Worm (Caenorhabditis elegans): ENCODE measurements around the gene R02C2.1.

Gene R02C2.1

DNA sequence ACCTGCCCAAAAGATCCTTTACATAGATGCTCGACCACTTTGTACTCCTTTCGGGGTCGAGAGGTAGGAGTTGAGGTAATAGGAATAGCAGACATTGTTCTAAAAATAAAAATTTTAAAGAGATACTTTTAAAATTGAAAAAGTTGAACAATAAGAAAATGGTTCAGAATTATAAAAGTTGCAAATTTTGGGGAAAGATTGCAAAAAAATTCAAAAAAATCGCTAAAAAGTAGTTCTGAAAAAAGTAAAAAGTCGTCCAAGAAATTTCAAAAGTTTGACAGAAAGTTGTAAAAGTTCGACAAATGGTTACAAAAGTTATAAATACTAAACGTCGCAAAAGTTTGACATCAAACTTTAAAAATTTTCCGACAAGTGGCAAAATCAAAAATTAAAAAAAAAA is at the start of gene R02C2.1:
Gene R02C2.1 (minus strand): TSS at position 101 of the 400 bp plus-strand sequence.
- TF ChIP-seq ceh-16 (tag; optimal IDR thresholded peaks at IDR 0.05) (no peak), elt-2 (tag; optimal IDR thresholded peaks at IDR 0.05) (no peak), daf-12 (tag; optimal IDR thresholded peaks at IDR 0.05) (no peak), pqm-1 (tag; optimal IDR thresholded peaks at IDR 0.05) (no peak), ama-1 (optimal IDR thresholded peaks at IDR 0.05) (no peak), hmg-11 (tag; optimal IDR thresholded peaks at IDR 0.05) (no peak), unc-62 (GFP tag; optimal IDR thresholded peaks at IDR 0.05) (no peak), nhr-67 (tag; optimal IDR thresholded peaks at IDR 0.05) (no peak), R02D3.7 (tag; optimal IDR thresholded peaks at IDR 0.05) (no peak), lin-39 (tag; optimal IDR thresholded peaks at IDR 0.05) (no peak), fkh-2 (tag; optimal IDR thresholded peaks at IDR 0.05) (no peak)

DNA sequence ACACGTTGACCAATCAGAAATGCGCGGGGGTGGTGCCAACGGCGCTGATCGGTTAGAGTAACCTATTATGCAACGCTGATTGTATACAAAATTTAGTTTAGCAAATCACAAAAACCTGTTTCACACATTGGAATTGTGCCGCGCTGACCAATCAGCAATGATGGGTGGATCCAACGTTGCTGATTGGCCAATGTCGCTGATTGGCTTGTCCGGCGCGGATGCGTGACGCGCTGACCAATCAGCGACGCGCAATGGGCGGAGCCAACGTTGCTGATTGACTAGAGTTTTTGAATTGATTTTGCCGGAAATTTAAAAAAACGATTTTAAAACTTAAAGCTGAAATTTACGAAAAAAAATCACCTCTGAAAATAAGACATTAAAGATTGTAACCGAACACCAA is 47.3 kb upstream of the R02C2.1 start:
- peak; percentile 89 for TF ChIP-seq nfya-1 (tag; optimal IDR thresholded peaks at IDR 0.05; ENCODE audit: insufficient read depth)
- TF ChIP-seq lin-15B (tag; optimal IDR thresholded peaks at IDR 0.05), result no peak

DNA sequence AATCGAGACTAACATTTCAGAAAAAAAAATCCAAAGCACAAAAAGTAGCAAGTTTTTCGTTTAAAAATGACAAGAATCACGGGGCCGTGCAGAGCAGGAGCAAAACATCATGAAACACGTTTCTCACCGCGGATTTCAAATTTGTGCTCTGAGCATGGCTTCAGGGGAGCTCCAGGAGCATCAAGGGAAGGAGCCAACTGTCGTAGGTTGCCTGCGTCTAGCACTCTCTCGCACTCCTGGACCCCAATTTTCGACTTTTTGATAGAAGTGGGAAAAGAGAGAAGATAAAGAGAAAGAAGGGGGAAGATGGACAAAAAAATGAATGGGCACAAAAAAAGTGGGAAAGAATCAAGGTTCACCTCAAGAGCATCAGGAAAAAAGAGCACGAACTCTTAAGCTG is 46.8 kb upstream of the R02C2.1 start:
- no peak for TF ChIP-seq egl-27 (tag; optimal IDR thresholded peaks at IDR 0.05)
- TF ChIP-seq nhr-28 (tag; optimal IDR thresholded peaks at IDR 0.05), result no peak
- no peak for TF ChIP-seq mdl-1 (tag; optimal IDR thresholded peaks at IDR 0.05)
- no peak for TF ChIP-seq snpc-4 (tag; optimal IDR thresholded peaks at IDR 0.05)
- TF ChIP-seq ama-1 (optimal IDR thresholded peaks at IDR 0.05), result no peak
- no peak for TF ChIP-seq mml-1 (tag; optimal IDR thresholded peaks at IDR 0.05)
- no peak for TF ChIP-seq ceh-82 (tag; optimal IDR thresholded peaks at IDR 0.05)
- TF ChIP-seq lin-39 (tag; optimal IDR thresholded peaks at IDR 0.05), result no peak
- TF ChIP-seq daf-12 (tag; optimal IDR thresholded peaks at IDR 0.05), result no peak
- TF ChIP-seq elt-2 (tag; optimal IDR thresholded peaks at IDR 0.05), result no peak
- TF ChIP-seq nhr-25 (tag; optimal IDR thresholded peaks at IDR 0.05), result no peak
- no peak for TF ChIP-seq aly-2 (tag; optimal IDR thresholded peaks at IDR 0.05)
- TF ChIP-seq nhr-76 (tag; optimal IDR thresholded peaks at IDR 0.05), result no peak
- TF ChIP-seq nfya-1 (tag; optimal IDR thresholded peaks at IDR 0.05; ENCODE audit: insufficient read depth), result no peak
- TF ChIP-seq unc-39 (tag; optimal IDR thresholded peaks at IDR 0.05), result no peak
- no peak for TF ChIP-seq elt-3 (tag; optimal IDR thresholded peaks at IDR 0.05)
- no peak for TF ChIP-seq pha-4 (tag; optimal IDR thresholded peaks at IDR 0.05)
- no peak for TF ChIP-seq ZK546.5 (tag; optimal IDR thresholded peaks at IDR 0.05)
- no peak for TF ChIP-seq eor-1 (tag; optimal IDR thresholded peaks at IDR 0.05)
- TF ChIP-seq nhr-237 (tag; optimal IDR thresholded peaks at IDR 0.05), result no peak

DNA sequence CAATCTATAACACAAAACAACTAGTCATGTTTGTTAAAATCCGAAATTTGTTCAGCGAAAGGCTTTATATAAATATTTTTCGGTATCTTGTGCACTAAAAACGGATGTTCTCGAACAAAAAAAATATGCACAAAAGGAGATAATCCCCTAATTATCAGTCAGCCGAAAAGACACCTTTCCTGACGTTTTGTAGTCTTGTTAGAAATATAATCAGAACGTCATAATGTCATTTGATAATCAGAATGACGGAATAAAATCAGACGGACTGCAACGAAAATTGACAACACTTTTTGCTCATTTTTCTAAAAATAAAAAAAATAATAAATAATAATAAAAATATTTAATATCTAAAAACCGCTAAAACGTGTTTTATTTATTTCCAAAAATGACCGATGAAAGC is 46.0 kb upstream of the R02C2.1 start:
- TF ChIP-seq pha-4 (tag; optimal IDR thresholded peaks at IDR 0.05), result no peak
- TF ChIP-seq nhr-12 (tag; optimal IDR thresholded peaks at IDR 0.05), result no peak
- TF ChIP-seq ztf-11 (tag; optimal IDR thresholded peaks at IDR 0.05), result no peak
- no peak for TF ChIP-seq nhr-43 (tag; optimal IDR thresholded peaks at IDR 0.05; ENCODE audit: poor library complexity, severe bottlenecking)
- TF ChIP-seq ceh-82 (tag; optimal IDR thresholded peaks at IDR 0.05), result no peak
- TF ChIP-seq nhr-67 (tag; optimal IDR thresholded peaks at IDR 0.05), result no peak
- TF ChIP-seq daf-12 (tag; optimal IDR thresholded peaks at IDR 0.05), result no peak
- TF ChIP-seq ceh-9 (tag; optimal IDR thresholded peaks at IDR 0.05), result no peak
- TF ChIP-seq eor-1 (tag; optimal IDR thresholded peaks at IDR 0.05), result no peak
- no peak for TF ChIP-seq ZK546.5 (tag; optimal IDR thresholded peaks at IDR 0.05)
- TF ChIP-seq nfya-1 (tag; optimal IDR thresholded peaks at IDR 0.05; ENCODE audit: insufficient read depth), result no peak
- TF ChIP-seq fkh-2 (tag; optimal IDR thresholded peaks at IDR 0.05), result no peak
- no peak for TF ChIP-seq unc-62 (GFP tag; optimal IDR thresholded peaks at IDR 0.05)
- no peak for TF ChIP-seq elt-1 (tag; optimal IDR thresholded peaks at IDR 0.05)
- TF ChIP-seq pqm-1 (tag; optimal IDR thresholded peaks at IDR 0.05), result no peak

DNA sequence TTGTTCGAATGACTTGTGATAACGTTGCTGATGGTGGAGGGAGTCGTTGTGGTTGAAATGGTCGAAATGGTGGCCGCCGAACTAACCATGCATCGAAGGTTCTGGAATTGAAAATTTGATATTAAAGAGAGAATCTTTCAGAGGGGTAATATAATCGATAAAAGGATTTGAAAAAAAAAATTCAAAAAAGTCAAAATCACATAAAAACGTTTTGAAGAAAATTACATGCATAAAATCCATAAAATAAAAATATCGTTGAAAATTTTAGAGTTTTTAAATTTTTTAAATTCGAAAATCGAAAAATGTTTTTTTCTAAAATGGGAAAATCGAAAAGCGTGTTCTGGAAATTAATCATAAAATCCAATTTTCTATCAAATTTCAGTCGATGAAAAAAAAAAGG is 43.6 kb upstream of the R02C2.1 start, which contains the start of gene npr-5:
Gene npr-5 (minus strand): TSS at position 101 of the 400 bp plus-strand sequence.
- TF ChIP-seq daf-12 (tag; optimal IDR thresholded peaks at IDR 0.05) (no peak), aly-2 (tag; optimal IDR thresholded peaks at IDR 0.05) (no peak), fos-1 (tag; optimal IDR thresholded peaks at IDR 0.05) (no peak), pqm-1 (tag; optimal IDR thresholded peaks at IDR 0.05) (no peak), ceh-9 (tag; optimal IDR thresholded peaks at IDR 0.05) (no peak), nhr-28 (tag; optimal IDR thresholded peaks at IDR 0.05) (no peak), unc-62 (GFP tag; optimal IDR thresholded peaks at IDR 0.05) (no peak), elt-1 (tag; optimal IDR thresholded peaks at IDR 0.05) (no peak), mdl-1 (tag; optimal IDR thresholded peaks at IDR 0.05) (no peak), nhr-77 (tag; optimal IDR thresholded peaks at IDR 0.05) (no peak), ceh-82 (tag; optimal IDR thresholded peaks at IDR 0.05) (no peak), lin-15B (tag; optimal IDR thresholded peaks at IDR 0.05) (no peak), nfya-1 (tag; optimal IDR thresholded peaks at IDR 0.05; ENCODE audit: insufficient read depth) (no peak), mml-1 (tag; optimal IDR thresholded peaks at IDR 0.05) (no peak), jun-1 (tag; optimal IDR thresholded peaks at IDR 0.05) (no peak)

Measured in whole organism, L3 larva.